Worm (Caenorhabditis elegans) whole organism, late embryonic: ENCODE results near the gene srg-45.

Source experiments
- K02D7.2 ChIP-seq: sonication (generic microtip); optimal IDR thresholded peaks from 2 replicates; lab custom pipeline; 2017; ENCODE audit warnings: mild to moderate bottlenecking, missing genetic modification characterization, missing compliant biosample characterization
- lin-11 ChIP-seq: fragments of 200-800 bp; sonication (Bioruptor generic); optimal IDR thresholded peaks from 2 replicates; lab custom pipeline; 2018; ENCODE audit warnings: mild to moderate bottlenecking, missing genetic modification characterization, missing compliant biosample characterization
- pag-3 ChIP-seq: sonication (generic microtip); optimal IDR thresholded peaks from 2 replicates; lab custom pipeline; 2016; ENCODE audit warnings: missing compliant biosample characterization, missing genetic modification characterization, borderline replicate concordance

DNA sequence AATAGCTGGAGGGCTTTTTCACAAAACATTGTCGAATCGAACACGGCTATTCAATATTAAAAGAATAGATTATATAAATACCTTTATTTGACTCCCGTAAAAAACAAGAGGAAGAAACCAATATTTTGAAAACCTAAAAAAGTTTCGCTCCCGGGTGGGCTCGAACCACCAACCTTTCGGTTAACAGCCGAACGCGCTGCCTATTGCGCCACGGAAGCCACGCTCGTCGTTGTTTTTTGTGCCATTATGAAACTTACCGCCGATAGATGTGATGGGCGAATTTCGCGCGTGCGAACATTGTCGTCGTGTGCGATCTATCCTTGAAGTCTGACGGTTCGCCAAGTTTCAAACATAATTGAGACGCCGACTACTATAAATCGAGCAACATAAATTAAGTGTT, 24.5 kb downstream of the srg-45 start:
- TF ChIP-seq lin-11 (tag; lab: Kevin White, UChicago) (no peak), K02D7.2 (tag; lab: Kevin White, UChicago) (no peak), pag-3 (tag; lab: Kevin White, UChicago) (no peak)
